Worm (Caenorhabditis elegans): ENCODE measurements around the gene gst-22.

gst-22 gene

DNA sequence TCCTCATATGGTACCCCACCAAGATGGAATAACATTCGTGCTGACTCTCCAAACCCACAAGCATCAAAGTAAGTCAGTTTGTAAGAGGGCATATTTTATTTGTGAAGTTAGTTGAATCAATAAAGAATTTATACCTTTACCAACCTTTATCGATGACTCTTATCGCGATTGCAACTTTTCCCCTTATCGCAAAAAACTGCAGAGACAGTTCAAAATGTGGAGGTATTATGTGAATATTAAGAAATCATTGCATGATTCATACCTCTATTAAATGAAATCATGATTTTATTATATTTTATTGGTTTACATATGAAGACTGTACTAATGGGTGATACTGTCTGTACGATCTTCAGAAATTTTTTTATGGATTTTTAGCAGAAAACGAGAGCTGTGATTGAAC, at the start of gene gst-22:
gst-22 (minus strand) TSS at position 103 of the 400 bp plus-strand sequence.
- TF ChIP-seq dao-5 (tag; optimal IDR thresholded peaks at IDR 0.05) (no peak), him-1 (tag; optimal IDR thresholded peaks at IDR 0.05) (no peak), W03F9.2 (tag; optimal IDR thresholded peaks at IDR 0.05) (no peak)

DNA sequence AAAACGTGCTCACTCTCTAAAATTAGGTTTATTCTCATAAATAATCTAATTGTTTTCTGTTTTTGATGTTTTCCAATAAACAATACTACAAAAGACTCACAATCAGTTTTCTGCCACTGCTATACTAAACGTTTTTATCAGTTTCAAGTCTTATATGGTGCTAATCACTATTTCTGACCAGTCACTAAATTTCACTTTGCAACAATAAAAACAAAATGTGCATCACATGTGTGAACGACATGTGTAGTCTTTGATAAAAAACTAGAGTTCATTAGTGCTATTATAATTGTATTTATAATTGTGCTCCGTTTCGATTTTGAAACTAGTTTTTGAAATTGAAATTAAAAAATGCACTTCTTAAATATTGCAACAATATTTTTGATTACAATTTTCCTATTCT, 45.8 kb upstream of the gst-22 start, which contains the start of gene cyp-37B1:
cyp-37B1 (plus strand) TSS at position 199 of the 400 bp plus-strand sequence.
- TF ChIP-seq W03F9.2 (tag; optimal IDR thresholded peaks at IDR 0.05) (no peak), dao-5 (tag; optimal IDR thresholded peaks at IDR 0.05) (no peak), him-1 (tag; optimal IDR thresholded peaks at IDR 0.05) (no peak)

DNA sequence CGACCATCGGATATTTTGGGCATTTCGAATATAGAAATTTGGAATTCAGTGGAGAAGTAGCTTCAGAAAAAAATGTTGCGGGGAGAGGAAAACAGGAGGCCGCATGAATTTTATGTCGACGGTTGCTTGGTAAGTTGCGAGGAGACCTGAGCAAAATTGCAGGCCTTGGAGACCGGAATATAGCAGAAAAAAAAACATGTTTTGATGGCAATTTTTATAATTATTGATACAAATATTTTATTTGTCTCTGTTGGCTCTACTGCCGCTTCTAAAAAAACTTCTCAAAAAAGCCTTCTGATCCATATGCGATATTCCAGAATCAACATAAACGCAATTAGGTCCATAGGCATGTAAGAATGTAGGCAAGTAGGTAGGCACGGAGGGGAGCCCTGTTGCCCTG, 43.3 kb upstream of the gst-22 start, which contains the start of gene pacl-1:
pacl-1 (minus strand) TSS at position 101 of the 400 bp plus-strand sequence.
- TF ChIP-seq dao-5 (tag; optimal IDR thresholded peaks at IDR 0.05) (no peak), W03F9.2 (tag; optimal IDR thresholded peaks at IDR 0.05) (no peak), him-1 (tag; optimal IDR thresholded peaks at IDR 0.05) (no peak)

DNA sequence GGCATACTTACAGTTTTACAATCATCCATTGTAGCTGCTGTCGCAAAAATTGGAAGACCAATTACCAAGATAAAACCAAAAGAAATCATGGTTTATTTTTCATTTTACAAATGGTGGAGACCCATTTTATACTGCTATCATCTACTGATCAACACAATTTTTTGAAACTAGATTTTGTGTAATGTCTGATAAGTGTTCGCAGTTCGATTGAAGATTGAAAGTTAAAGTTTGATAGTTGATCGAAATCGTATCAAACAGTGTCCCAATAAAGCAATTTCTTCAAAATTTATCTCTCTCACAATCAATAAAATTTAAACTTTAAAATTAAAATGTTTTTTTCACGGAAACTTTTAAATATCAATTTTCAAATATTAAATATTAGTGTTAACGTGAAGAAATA, 39.0 kb upstream of the gst-22 start, which contains the start of gene T13F3.6:
T13F3.6 (minus strand) TSS at position 101 of the 400 bp plus-strand sequence.
- no peak for TF ChIP-seq dao-5 (tag; optimal IDR thresholded peaks at IDR 0.05)

DNA sequence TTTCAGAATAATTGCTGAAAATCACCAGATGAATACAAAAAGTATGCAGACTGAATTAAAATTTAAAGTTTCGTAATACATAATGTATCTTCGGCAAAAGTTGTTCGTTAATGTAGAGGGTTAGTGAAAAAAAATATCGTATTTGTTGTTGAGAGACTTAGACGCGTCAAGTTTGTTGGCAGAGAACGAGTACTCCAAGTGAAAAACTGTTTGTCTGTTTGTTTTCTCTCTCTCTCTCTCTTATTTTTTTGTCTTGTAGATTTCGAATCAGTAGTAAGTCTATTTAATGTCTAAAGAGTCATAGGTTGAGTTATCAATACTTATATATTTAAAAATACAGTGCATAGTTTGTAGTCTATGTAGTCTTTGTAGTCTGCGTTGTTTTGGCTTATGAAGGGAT, 37.5 kb upstream of the gst-22 start, which contains the start of the genes fbxa-2 and T13F3.8:
fbxa-2 (minus strand) TSS at position 101 of the 400 bp plus-strand sequence.
T13F3.8 (plus strand) TSS at position 245 of the 400 bp plus-strand sequence.
- TF ChIP-seq him-1 (tag; optimal IDR thresholded peaks at IDR 0.05) (no peak), dao-5 (tag; optimal IDR thresholded peaks at IDR 0.05) (no peak), W03F9.2 (tag; optimal IDR thresholded peaks at IDR 0.05) (no peak)

DNA sequence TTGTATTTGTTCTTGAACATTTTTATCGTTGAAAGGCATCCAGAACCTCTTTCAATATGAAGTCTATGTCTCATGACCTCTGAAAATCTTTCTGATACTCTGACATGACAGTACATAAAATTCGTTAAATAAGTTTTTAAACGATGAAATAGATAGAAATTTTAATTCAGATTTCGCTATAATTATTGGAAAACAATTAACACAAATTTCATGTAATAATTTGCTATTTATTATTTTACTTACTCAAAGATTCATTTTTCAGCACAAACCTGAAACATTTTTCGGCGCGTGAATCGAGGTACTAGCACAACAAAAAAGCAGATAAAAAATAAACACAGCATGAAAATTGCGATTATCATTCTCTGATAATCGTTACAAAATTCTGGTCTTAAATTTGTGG, 34.4 kb upstream of the gst-22 start, which contains the start of gene T13F3.4:
T13F3.4 (minus strand) TSS at position 101 of the 400 bp plus-strand sequence.
- TF ChIP-seq dao-5 (tag; optimal IDR thresholded peaks at IDR 0.05) (no peak), W03F9.2 (tag; optimal IDR thresholded peaks at IDR 0.05) (no peak), him-1 (tag; optimal IDR thresholded peaks at IDR 0.05) (no peak)

DNA sequence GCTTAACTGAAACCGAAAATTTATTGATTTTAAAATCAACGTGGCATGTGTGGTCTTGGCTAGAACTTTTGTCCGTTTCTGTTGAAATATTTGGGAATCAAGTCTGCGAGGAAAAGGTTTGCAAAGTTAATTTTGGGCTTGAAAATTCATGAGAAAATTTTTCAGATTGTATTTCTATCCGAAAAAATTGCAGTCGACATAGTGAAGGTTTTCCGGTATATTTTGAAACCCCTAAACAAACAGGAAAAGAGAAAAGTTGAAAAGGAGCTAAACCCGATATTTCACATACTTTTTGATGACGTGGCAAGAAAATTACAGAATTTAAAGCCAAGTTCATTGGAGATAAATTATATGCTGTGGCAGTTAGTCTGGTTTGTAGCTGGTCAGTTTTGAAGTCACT, 27.6 kb upstream of the gst-22 start, which contains the start of gene nhr-127:
nhr-127 (plus strand) TSS at position 301 of the 400 bp plus-strand sequence.
- TF ChIP-seq him-1 (tag; optimal IDR thresholded peaks at IDR 0.05) (no peak), W03F9.2 (tag; optimal IDR thresholded peaks at IDR 0.05) (no peak), dao-5 (tag; optimal IDR thresholded peaks at IDR 0.05) (no peak)

DNA sequence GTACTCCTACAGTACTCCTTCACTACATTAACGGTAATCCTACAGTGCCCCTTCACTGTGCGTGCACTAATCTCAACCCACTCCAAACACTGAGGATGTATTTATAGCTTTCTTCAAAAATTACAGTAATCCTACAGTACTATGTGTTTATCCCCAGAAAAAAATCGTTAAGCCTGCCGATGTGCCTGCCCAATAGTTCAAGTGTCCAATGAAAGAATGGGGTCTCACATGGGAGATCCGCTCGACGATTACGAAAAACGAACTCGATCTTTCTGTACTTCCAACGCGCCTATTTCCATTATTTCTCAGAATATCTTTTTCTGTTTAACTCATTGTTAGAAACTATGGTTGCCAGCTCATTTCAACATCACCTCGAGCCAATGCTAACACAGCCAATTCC, 26.1 kb upstream of the gst-22 start, which contains the start of gene nhr-218:
nhr-218 (plus strand) TSS at position 301 of the 400 bp plus-strand sequence.
- TF ChIP-seq W03F9.2 (tag; optimal IDR thresholded peaks at IDR 0.05) (no peak), him-1 (tag; optimal IDR thresholded peaks at IDR 0.05) (no peak), dao-5 (tag; optimal IDR thresholded peaks at IDR 0.05) (no peak)

DNA sequence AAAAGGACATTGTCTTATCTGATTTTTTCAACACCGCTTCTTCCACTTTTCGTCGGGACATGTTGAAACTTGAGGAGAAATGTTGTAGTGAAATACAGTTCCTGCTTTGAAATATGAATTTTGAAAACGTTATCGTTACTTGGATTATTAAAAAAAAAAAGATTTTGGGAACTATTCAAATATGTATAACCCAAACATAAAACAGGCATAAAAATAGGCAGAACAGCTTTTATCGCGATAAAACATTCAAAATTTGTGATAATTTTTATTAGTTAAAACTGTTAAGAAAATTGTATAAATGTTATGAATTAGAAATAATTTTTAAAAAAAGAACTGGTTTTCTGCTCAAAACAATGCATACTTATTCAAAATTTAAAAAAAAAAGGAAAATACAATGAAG, 24.3 kb upstream of the gst-22 start, which contains the start of gene bgnt-1.3:
bgnt-1.3 (minus strand) TSS at position 101 of the 400 bp plus-strand sequence.
- no peak for TF ChIP-seq him-1 (tag; optimal IDR thresholded peaks at IDR 0.05)
- TF ChIP-seq W03F9.2 (tag; optimal IDR thresholded peaks at IDR 0.05), result no peak
- TF ChIP-seq dao-5 (tag; optimal IDR thresholded peaks at IDR 0.05), result no peak

DNA sequence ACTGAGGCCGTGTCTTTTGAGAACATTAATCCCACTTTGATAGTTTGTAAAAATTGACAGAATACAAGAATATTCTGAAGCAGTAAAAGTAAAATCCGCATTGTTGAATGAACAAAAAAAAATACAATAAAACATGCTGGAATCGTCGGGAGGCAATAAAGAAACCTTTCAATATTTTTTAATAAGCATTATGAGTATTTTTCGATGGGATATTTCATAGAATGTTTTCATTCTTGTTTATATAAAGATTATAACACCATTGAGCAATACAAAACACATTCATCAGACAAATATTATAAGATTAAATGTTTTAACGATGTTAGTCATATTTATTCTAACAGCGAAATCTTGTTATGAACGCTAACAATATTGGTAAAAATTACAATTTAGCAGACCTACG, 21.6 kb upstream of the gst-22 start, which contains the start of gene gcy-20:
gcy-20 (minus strand) TSS at position 101 of the 400 bp plus-strand sequence.
- TF ChIP-seq dao-5 (tag; optimal IDR thresholded peaks at IDR 0.05), result no peak
- TF ChIP-seq W03F9.2 (tag; optimal IDR thresholded peaks at IDR 0.05), result no peak
- no peak for TF ChIP-seq him-1 (tag; optimal IDR thresholded peaks at IDR 0.05)

DNA sequence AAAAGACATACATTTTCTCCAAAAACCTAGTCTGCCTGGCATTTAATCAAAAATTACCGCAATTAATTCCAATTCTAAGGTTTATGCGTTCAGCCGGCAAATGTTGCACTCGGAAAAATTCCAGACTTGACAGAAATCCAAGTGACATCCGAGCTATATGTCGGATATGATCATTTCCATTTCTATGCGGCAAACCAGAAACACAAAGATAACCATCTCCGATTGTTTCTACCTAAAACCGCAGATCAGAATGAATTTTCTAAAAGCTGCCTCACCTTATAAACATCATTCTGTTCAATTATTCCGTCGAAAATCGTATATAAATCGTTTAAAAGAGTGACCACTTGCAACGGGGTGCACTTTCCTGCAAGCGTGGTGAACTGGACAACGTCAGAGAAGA, 17.0 kb upstream of the gst-22 start:
- TF ChIP-seq W03F9.2 (tag; optimal IDR thresholded peaks at IDR 0.05) (no peak), him-1 (tag; optimal IDR thresholded peaks at IDR 0.05) (no peak), dao-5 (tag; optimal IDR thresholded peaks at IDR 0.05) (no peak)

DNA sequence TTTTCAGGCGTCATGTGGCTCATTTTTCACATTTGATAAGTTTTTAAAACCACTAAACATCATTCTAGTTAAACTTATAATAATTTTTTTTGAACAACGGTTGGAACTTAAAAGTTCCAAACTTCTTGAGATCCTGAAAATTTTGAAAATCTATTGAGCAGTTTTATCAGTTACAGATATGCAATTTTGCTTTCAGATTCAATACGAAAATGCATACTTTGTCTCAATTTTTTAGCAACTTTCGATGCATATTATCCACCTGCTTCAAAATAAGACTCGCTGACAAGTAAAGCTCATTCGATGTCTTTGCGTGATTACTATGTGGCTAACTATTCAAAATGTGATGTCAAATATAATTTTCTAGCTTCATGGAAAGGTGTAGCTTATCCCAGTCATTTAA, 14.5 kb upstream of the gst-22 start, which contains the start of gene srh-95:
srh-95 (plus strand) TSS at position 301 of the 400 bp plus-strand sequence.
- TF ChIP-seq W03F9.2 (tag; optimal IDR thresholded peaks at IDR 0.05) (no peak), dao-5 (tag; optimal IDR thresholded peaks at IDR 0.05) (no peak), him-1 (tag; optimal IDR thresholded peaks at IDR 0.05) (no peak)

DNA sequence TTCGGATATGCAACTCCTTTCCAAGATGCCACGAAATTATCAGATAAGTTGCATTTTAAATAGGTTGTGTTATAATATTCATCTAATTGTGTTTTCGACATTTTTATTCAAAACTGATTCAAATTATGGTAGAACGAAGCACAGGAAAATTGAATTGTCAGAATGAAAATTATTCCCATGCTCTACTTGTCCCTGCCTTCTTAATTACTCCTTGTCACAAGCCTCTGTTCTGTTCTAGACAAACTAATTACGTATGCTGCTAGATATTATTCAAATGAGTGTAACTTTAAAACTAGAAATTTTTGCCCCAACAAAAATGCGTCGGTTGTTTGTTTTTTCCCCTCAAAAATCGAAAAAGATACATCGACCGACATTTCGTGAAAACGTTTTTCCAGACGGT, 12.0 kb upstream of the gst-22 start, which contains the start of gene srh-104:
srh-104 (minus strand) TSS at position 101 of the 400 bp plus-strand sequence.
- TF ChIP-seq W03F9.2 (tag; optimal IDR thresholded peaks at IDR 0.05) (no peak), dao-5 (tag; optimal IDR thresholded peaks at IDR 0.05) (no peak), him-1 (tag; optimal IDR thresholded peaks at IDR 0.05) (no peak)

DNA sequence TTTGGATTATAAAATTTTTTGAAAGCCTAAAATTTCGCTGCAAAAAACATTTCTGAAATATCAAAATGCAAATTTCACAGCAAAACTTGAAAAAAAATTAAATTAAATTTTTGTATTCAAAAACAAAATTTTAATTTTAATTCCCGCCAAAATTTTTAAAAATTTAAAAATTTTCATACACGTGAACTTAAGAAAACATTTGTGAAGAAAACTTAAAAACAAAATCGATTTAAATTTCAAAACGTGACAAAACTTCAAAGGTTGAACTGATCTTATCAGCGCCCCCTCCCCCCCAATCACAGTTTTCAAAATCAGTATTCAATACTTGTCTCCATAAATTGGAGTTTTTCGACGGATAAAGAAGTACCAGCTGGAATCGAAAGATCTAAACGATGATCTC, 5.1 kb upstream of the gst-22 start, which contains the start of gene F21H7.5:
F21H7.5 (plus strand) TSS at position 301 of the 400 bp plus-strand sequence.
- TF ChIP-seq W03F9.2 (tag; optimal IDR thresholded peaks at IDR 0.05) (no peak), dao-5 (tag; optimal IDR thresholded peaks at IDR 0.05) (no peak), him-1 (tag; optimal IDR thresholded peaks at IDR 0.05) (no peak)
